Worm (Caenorhabditis elegans) whole organism, early embryonic: ENCODE data around the gene K09F6.6.
"Not testable (repeated sequence)": the region's sequence is repeated elsewhere in the genome, so short reads cannot be mapped to it uniquely, and the experiment has no call there.

Experiments
- B0310.2 ChIP-seq: sonication (generic microtip); optimal IDR thresholded peaks from 2 replicates; lab custom pipeline; 2016; ENCODE audit warnings: mild to moderate bottlenecking, missing genetic modification characterization, missing compliant biosample characterization
- aly-1 ChIP-seq: sonication (generic microtip); optimal IDR thresholded peaks from 2 replicates; lab custom pipeline; 2016; ENCODE audit warnings: missing genetic modification characterization, missing compliant biosample characterization
- ama-1 ChIP-seq: fragments of 150-350 bp; optimal IDR thresholded peaks from 2 replicates; lab custom pipeline; 2014
- ceh-13 ChIP-seq: fragments of 200-800 bp; sonication (Bioruptor generic); optimal IDR thresholded peaks from 2 replicates; lab custom pipeline; 2018; ENCODE audit warnings: mild to moderate bottlenecking, missing genetic modification characterization, missing compliant biosample characterization
- ceh-36 ChIP-seq: sonication (generic microtip); optimal IDR thresholded peaks from 2 replicates; lab custom pipeline; 2016; ENCODE audit warnings: missing genetic modification characterization, inconsistent platforms, missing compliant biosample characterization
- ets-7 ChIP-seq: sonication (generic microtip); optimal IDR thresholded peaks from 2 replicates; lab custom pipeline; 2016; ENCODE audit warnings: missing genotype, missing genetic modification characterization, missing compliant biosample characterization
- flt-1 ChIP-seq: fragments of 200-800 bp; sonication (Bioruptor generic); IDR thresholded peaks from 2 replicates; pipeline ENCODE4 v1.3.6; 2022; ENCODE audit warnings: missing genetic modification characterization, missing compliant biosample characterization
- hmg-4 ChIP-seq: fragments of 200-800 bp; sonication (Bioruptor generic); optimal IDR thresholded peaks from 2 replicates; lab custom pipeline; 2018; ENCODE audit warnings: mild to moderate bottlenecking, missing genetic modification characterization, missing compliant biosample characterization
- scrt-1 ChIP-seq: fragments of 200-800 bp; sonication (Bioruptor generic); IDR thresholded peaks from 2 replicates; pipeline ENCODE4 v1.3.6; 2022; ENCODE audit warnings: missing genetic modification characterization, missing compliant biosample characterization
- sea-1 ChIP-seq: fragments of 200-800 bp; sonication (Bioruptor generic); conservative IDR thresholded peaks from 2 replicates; pipeline ENCODE4 v1.3.6; 2022; ENCODE audit warnings: missing genetic modification characterization, missing compliant biosample characterization
- tbx-37 ChIP-seq: fragments of 200-800 bp; sonication (Bioruptor generic); conservative IDR thresholded peaks from 2 replicates; pipeline ENCODE4 v1.3.6; 2022; ENCODE audit warnings: missing genetic modification reagents, missing genetic modification characterization, missing compliant biosample characterization
- tra-4 ChIP-seq: sonication (generic microtip); optimal IDR thresholded peaks from 2 replicates; lab custom pipeline; 2017; ENCODE audit warnings: missing genetic modification characterization, missing compliant biosample characterization

DNA sequence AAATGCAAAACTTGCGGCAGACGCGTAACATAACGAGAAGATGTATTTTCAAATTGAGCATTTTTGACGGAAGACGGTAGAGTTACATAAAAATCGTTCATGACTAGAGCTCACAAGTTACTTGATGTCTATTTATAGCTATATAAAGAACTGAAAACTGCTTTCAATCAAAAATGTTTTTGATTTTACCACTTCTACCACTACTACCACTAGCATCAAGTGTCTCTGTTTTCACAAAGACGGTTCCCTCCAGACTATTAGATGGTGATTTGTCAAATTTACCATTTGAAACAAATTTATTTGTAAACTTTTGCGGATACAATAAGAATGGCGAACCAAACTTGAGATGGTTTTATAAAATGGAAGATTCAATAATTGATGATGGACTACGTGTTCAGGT, 3.5 kb upstream of the K09F6.6 start, which contains the start of gene K09F6.9:
- TF ChIP-seq ama-1 (lab: Kevin White, UChicago); flt-1 (GFP tag; lab: Robert Waterston, UW); ets-7 (tag; lab: Kevin White, UChicago); tra-4 (tag; lab: Kevin White, UChicago); sea-1 (GFP tag; lab: Robert Waterston, UW); aly-1 (tag; lab: Kevin White, UChicago); scrt-1 (GFP tag; lab: Robert Waterston, UW); ceh-36 (tag; lab: Kevin White, UChicago); ceh-13 (GFP tag; lab: Kevin White, UChicago); B0310.2 (tag; lab: Kevin White, UChicago); hmg-4 (GFP tag; lab: Kevin White, UChicago); tbx-37: not testable (repeated sequence)
